Fruit fly (Drosophila melanogaster) whole organism, wandering third instar larva: Measurements from ENCODE around the gene Tlk.

Source experiments
- Abd-B ChIP-seq: fragments of >200 bp; optimal IDR thresholded peaks from 2 replicates; lab custom pipeline; 2017; ENCODE audit warnings: missing biosample characterization, missing genetic modification characterization
- CG32264 ChIP-seq: fragments of 200-800 bp; sonication (Bioruptor generic); optimal IDR thresholded peaks from 2 replicates; lab custom pipeline; 2016; ENCODE audit warnings: missing biosample characterization, missing genetic modification characterization
- CG9705 ChIP-seq: fragments of 200-800 bp; sonication (Bioruptor generic); optimal IDR thresholded peaks from 2 replicates; lab custom pipeline; 2018; ENCODE audit warnings: missing biosample characterization, mild to moderate bottlenecking, missing genetic modification characterization
- CrebA ChIP-seq: fragments of 200-800 bp; sonication (Bioruptor generic); optimal IDR thresholded peaks from 2 replicates; lab custom pipeline; 2016; ENCODE audit warnings: missing biosample characterization, mild to moderate bottlenecking, missing genetic modification characterization, borderline replicate concordance
- Dif ChIP-seq: fragments of 200-275, 200-300 bp; sonication (Bioruptor generic); optimal IDR thresholded peaks from 2 replicates; lab custom pipeline; 2018; ENCODE audit warnings: missing biosample characterization, missing genetic modification characterization; ENCODE audit not compliant: partially characterized antibody
- GATAd ChIP-seq: sonication (Bioruptor generic); optimal IDR thresholded peaks from 2 replicates; lab custom pipeline; 2016; ENCODE audit warnings: missing biosample characterization, missing genetic modification characterization
- HLH106 ChIP-seq: fragments of 200-800 bp; optimal IDR thresholded peaks from 3 replicates; lab custom pipeline; 2019; ENCODE audit warnings: missing biosample characterization, mild to moderate bottlenecking, missing genetic modification characterization, moderate library complexity
- Hnf4 ChIP-seq: fragments of 200-800 bp; sonication (Bioruptor generic); optimal IDR thresholded peaks from 2 replicates; lab custom pipeline; 2016; ENCODE audit warnings: missing biosample characterization, mild to moderate bottlenecking, missing genetic modification characterization
- Hr78 ChIP-seq: fragments of >200 bp; optimal IDR thresholded peaks from 2 replicates; lab custom pipeline; 2017; ENCODE audit warnings: missing biosample characterization, missing genetic modification characterization
- Hr83 ChIP-seq: fragments of 200-300 bp; sonication (Bioruptor generic); optimal IDR thresholded peaks from 2 replicates; lab custom pipeline; 2016; ENCODE audit warnings: missing biosample characterization, mild to moderate bottlenecking, missing genetic modification characterization, moderate library complexity; ENCODE audit not compliant: poor library complexity, severe bottlenecking
- Jra ChIP-seq: sonication (Bioruptor generic); optimal IDR thresholded peaks from 2 replicates; lab custom pipeline; 2016; ENCODE audit warnings: missing biosample characterization, missing genetic modification characterization
- Mio ChIP-seq: sonication (Bioruptor generic); optimal IDR thresholded peaks from 2 replicates; lab custom pipeline; 2016; ENCODE audit warnings: missing biosample characterization, missing genetic modification characterization
- Myc ChIP-seq: fragments of >200 bp; optimal IDR thresholded peaks from 2 replicates; lab custom pipeline; 2017
- N ChIP-seq: fragments of >200 bp; optimal IDR thresholded peaks from 2 replicates; lab custom pipeline; 2018; ENCODE audit warnings: missing biosample characterization, missing external identifiers, missing genetic modification characterization
- OdsH ChIP-seq: fragments of 200-800 bp; sonication (Bioruptor generic); optimal IDR thresholded peaks from 2 replicates; lab custom pipeline; 2016; ENCODE audit warnings: missing biosample characterization, mild to moderate bottlenecking, missing genetic modification characterization
- Rel ChIP-seq, 2 experiments: fragments of 200-800 bp; sonication (Bioruptor generic) in 1 of 2; optimal IDR thresholded peaks; 2 replicates in 1 of 2; 3 replicates in 1 of 2; lab custom pipeline; 2016 to 2019; ENCODE audit warnings: mild to moderate bottlenecking in 2 of 2, missing biosample characterization in 2 of 2, missing genetic modification characterization in 2 of 2, moderate library complexity in 1 of 2
- Sp1 ChIP-seq: fragments of 200-800 bp; sonication (Bioruptor generic); optimal IDR thresholded peaks from 3 replicates; lab custom pipeline; 2019; ENCODE audit warnings: missing biosample characterization, mild to moderate bottlenecking, missing genetic modification characterization, moderate library complexity
- Vsx2 ChIP-seq: fragments of 200-300, 225-300 bp; sonication (Bioruptor generic); optimal IDR thresholded peaks from 2 replicates; lab custom pipeline; 2018; ENCODE audit warnings: missing biosample characterization, missing genetic modification characterization; ENCODE audit not compliant: partially characterized antibody
- br ChIP-seq: fragments of 200-800 bp; sonication (Bioruptor generic); optimal IDR thresholded peaks from 2 replicates; lab custom pipeline; 2016; ENCODE audit warnings: missing biosample characterization, missing genetic modification characterization
- brk ChIP-seq: fragments of 200-800 bp; sonication (Bioruptor generic); optimal IDR thresholded peaks from 2 replicates; lab custom pipeline; 2016; ENCODE audit warnings: missing biosample characterization, mild to moderate bottlenecking, missing genetic modification characterization
- dl ChIP-seq, 2 experiments: fragments of 175-275, 200-275 bp in 1 of 2; fragments of 200-275 bp in 1 of 2; sonication (Bioruptor generic); optimal IDR thresholded peaks; lab custom pipeline; 2018; ENCODE audit warnings: mild to moderate bottlenecking in 2 of 2, missing biosample characterization in 2 of 2, missing genetic modification characterization in 2 of 2, moderate library complexity in 2 of 2; ENCODE audit not compliant: partially characterized antibody in 2 of 2, insufficient read depth in 1 of 2
- dmrt93B ChIP-seq: fragments of 200-800 bp; sonication (Bioruptor generic); optimal IDR thresholded peaks from 2 replicates; lab custom pipeline; 2018; ENCODE audit warnings: missing biosample characterization, mild to moderate bottlenecking, missing genetic modification characterization
- dsf ChIP-seq: sonication (Bioruptor generic); optimal IDR thresholded peaks from 2 replicates; lab custom pipeline; 2016; ENCODE audit warnings: missing biosample characterization, missing genetic modification characterization, borderline replicate concordance
- ey ChIP-seq: fragments of 200-800 bp; sonication (Bioruptor generic); optimal IDR thresholded peaks from 2 replicates; lab custom pipeline; 2016; ENCODE audit warnings: missing biosample characterization, missing genetic modification characterization
- foxo ChIP-seq, 2 experiments: fragments of 200-800 bp; sonication (Bioruptor generic); optimal IDR thresholded peaks; 2 replicates in 1 of 2; 3 replicates in 1 of 2; lab custom pipeline; 2016 to 2017; ENCODE audit warnings: missing biosample characterization in 2 of 2, missing genetic modification characterization in 2 of 2
- h ChIP-seq: fragments of 200-800 bp; sonication (Bioruptor generic); optimal IDR thresholded peaks from 3 replicates; lab custom pipeline; 2016; ENCODE audit warnings: missing biosample characterization, mild to moderate bottlenecking, missing genetic modification characterization
- jim ChIP-seq: fragments of 175-275, 200-325 bp; sonication (Bioruptor generic); optimal IDR thresholded peaks from 2 replicates; lab custom pipeline; 2016; ENCODE audit warnings: missing biosample characterization, mild to moderate bottlenecking, missing genetic modification characterization
- lola ChIP-seq: fragments of >200 bp; optimal IDR thresholded peaks from 2 replicates; lab custom pipeline; 2017; ENCODE audit warnings: missing biosample characterization, missing genetic modification characterization
- pan ChIP-seq: fragments of >200 bp; optimal IDR thresholded peaks from 2 replicates; lab custom pipeline; 2017
- psq ChIP-seq: fragments of 200-800 bp; sonication (Bioruptor generic); optimal IDR thresholded peaks from 3 replicates; lab custom pipeline; 2017; ENCODE audit warnings: missing biosample characterization, mild to moderate bottlenecking, missing genetic modification characterization, moderate library complexity
- rgr ChIP-seq: fragments of 200-800 bp; sonication (Bioruptor generic); optimal IDR thresholded peaks from 3 replicates; lab custom pipeline; 2016; ENCODE audit warnings: missing biosample characterization, mild to moderate bottlenecking, missing genetic modification characterization
- sage ChIP-seq: fragments of 200-800 bp; sonication (Bioruptor generic); optimal IDR thresholded peaks from 2 replicates; lab custom pipeline; 2016; ENCODE audit warnings: missing biosample characterization, mild to moderate bottlenecking, missing genetic modification characterization
- sv ChIP-seq: fragments of 200-800 bp; sonication (Bioruptor generic); optimal IDR thresholded peaks from 3 replicates; lab custom pipeline; 2016; ENCODE audit warnings: missing biosample characterization, missing genetic modification characterization
- tai ChIP-seq: sonication (Bioruptor generic); optimal IDR thresholded peaks from 2 replicates; lab custom pipeline; 2016; ENCODE audit warnings: missing biosample characterization, missing genetic modification characterization
- usp ChIP-seq: fragments of >200 bp; optimal IDR thresholded peaks from 2 replicates; lab custom pipeline; 2017; ENCODE audit warnings: missing biosample characterization, missing genetic modification characterization
- woc ChIP-seq: sonication (Bioruptor generic); optimal IDR thresholded peaks from 2 replicates; lab custom pipeline; 2016; ENCODE audit warnings: missing biosample characterization, mild to moderate bottlenecking, missing genetic modification characterization

Tlk gene

DNA sequence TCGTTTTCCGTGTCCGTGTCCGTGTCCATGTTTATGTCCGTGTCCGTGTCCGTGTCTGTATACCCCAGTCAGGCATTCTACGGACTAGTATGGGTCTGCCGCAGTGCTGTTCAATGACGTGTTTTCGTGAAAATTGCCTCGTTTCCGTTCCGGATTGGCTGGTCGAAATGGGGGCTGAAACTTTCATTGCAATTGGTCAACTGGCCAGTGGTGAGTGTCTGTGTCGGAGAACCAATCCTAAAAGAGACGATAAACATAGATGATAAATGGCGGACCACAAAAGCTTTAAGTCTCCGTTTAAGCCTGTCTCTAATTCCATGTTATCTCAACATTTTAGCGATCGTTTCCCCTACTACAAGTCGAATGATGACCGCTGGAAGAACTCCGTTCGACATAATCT lies 89.3 kb downstream of the Tlk start:
- no peak for TF ChIP-seq Rel (GFP tag; optimal IDR thresholded peaks at IDR 0.05; lab: Kevin White, UChicago)
- no peak for TF ChIP-seq Rel (tag; optimal IDR thresholded peaks at IDR 0.05; lab: Kevin White, UChicago)

DNA sequence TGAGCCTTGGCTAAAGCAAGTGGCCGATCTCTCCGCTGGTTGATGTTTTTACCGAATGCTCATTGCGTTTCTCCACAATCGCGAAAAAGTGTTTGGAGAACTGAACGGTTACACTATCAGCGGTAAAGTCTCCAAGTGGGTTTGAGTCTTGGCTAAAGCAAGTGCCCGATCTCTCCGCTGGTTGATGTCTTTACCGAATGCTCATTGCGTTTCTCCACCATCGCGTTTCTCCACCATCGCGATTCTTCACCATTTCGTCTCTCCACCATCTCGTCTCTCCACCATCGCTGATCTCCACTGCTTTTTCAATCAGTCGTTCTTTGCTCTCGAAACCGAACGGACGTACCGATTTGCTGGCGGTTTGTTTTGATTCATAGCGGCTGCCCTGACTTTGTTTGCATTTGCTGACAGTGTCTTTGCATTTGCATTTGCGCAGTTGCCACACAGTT lies 91.6 kb downstream of the Tlk start, which contains the start of gene ec:
ec (plus strand) TSS at position 359 of the 449 bp plus-strand sequence.
- TF ChIP-seq tai (GFP tag; lab: Kevin White, UChicago) (no peak), brk (GFP tag; lab: Kevin White, UChicago) (no peak), psq (peak; percentile 29), dsf (GFP tag; lab: Kevin White, UChicago) (no peak), Sp1 (GFP tag; lab: Kevin White, UChicago) (peak; percentile 10), Jra (no peak), Vsx2 (GFP tag; lab: Kevin White, UChicago) (peak; percentile 27), dmrt93B (GFP tag; lab: Kevin White, UChicago) (no peak), dl (GFP tag; optimal IDR thresholded peaks at IDR 0.05; lab: Kevin White, UChicago; ENCODE audit: insufficient read depth in 1 of 2, partially characterized antibody in 2 of 2) (peak in 1 of 2 experiments; percentile 23), rgr (GFP tag; lab: Kevin White, UChicago) (no peak), N (GFP tag; lab: Kevin White, UChicago) (no peak), Mio (no peak), Dif (GFP tag; lab: Kevin White, UChicago) (no peak), foxo (GFP tag; optimal IDR thresholded peaks at IDR 0.05; lab: Kevin White, UChicago) (no peak), h (GFP tag; lab: Kevin White, UChicago) (no peak), GATAd (no peak), HLH106 (tag; lab: Kevin White, UChicago) (no peak), CrebA (GFP tag; lab: Kevin White, UChicago) (no peak), lola (GFP tag; lab: Kevin White, UChicago) (no peak), sv (GFP tag; lab: Kevin White, UChicago) (peak; percentile 9), jim (no peak), OdsH (GFP tag; lab: Kevin White, UChicago) (no peak), Hnf4 (GFP tag; lab: Kevin White, UChicago) (peak; percentile 31), CG32264 (no peak), Abd-B (GFP tag; lab: Kevin White, UChicago) (no peak), usp (GFP tag; lab: Kevin White, UChicago) (no peak), Myc (lab: Kevin White, UChicago) (peak; percentile 90), sage (GFP tag; lab: Kevin White, UChicago) (no peak), woc (GFP tag; lab: Kevin White, UChicago) (no peak), ey (no peak)

DNA sequence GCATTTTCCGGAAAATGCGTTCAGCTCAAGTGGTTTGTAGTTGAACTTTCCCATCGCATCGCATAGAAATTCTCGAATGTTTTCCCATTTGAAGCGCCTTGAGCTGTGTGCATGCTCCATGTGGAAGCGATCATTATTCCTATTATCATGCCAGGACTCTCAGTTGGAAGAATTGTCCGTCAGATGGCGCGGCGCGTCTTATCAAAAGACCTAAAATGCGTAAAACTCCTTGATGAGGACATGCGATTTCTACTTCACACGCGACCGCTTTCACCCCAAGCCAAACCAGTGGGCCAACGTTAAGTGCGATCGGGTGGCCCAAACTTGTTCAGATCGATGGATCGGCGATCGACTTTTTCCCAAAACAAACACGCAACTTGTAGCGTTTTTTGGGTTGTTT lies 95.9 kb downstream of the Tlk start:
- TF ChIP-seq CG32264 (no peak), HLH106 (tag; lab: Kevin White, UChicago) (no peak), Hr78 (no peak), Hnf4 (GFP tag; lab: Kevin White, UChicago) (no peak), foxo (GFP tag; optimal IDR thresholded peaks at IDR 0.05; lab: Kevin White, UChicago) (no peak), Rel (GFP tag; optimal IDR thresholded peaks at IDR 0.05; lab: Kevin White, UChicago) (no peak), Rel (tag; optimal IDR thresholded peaks at IDR 0.05; lab: Kevin White, UChicago) (no peak), sv (GFP tag; lab: Kevin White, UChicago) (no peak), CrebA (GFP tag; lab: Kevin White, UChicago) (no peak), Mio (no peak), CG9705 (GFP tag; lab: Kevin White, UChicago) (no peak), Vsx2 (GFP tag; lab: Kevin White, UChicago) (no peak), psq (no peak), GATAd (no peak), jim (no peak)

DNA sequence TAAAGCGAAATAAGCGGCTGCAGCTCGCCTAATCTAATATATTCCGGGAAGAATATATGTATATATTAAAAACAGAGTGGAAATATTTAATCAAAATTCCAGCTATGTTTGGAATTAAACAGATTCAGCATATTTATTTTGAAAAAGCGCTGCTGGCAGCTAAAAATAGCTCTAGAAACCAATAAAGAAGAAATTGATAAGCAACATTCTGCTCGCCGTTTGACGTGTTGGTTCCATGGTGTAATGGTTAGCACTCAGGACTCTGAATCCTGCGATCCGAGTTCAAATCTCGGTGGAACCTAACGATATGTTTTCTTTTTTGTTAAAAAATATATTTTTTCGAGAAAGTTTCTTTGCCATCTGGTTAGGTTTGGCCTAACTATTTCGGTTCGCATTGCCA lies 99.7 kb downstream of the Tlk start:
- TF ChIP-seq Hr83 (GFP tag; lab: Kevin White, UChicago) = no peak
- no peak for TF ChIP-seq brk (GFP tag; lab: Kevin White, UChicago)
- TF ChIP-seq dl (GFP tag; optimal IDR thresholded peaks at IDR 0.05; lab: Kevin White, UChicago; ENCODE audit: insufficient read depth in 1 of 2, partially characterized antibody in 2 of 2) = no peak
- TF ChIP-seq tai (GFP tag; lab: Kevin White, UChicago) = no peak
- TF ChIP-seq foxo (GFP tag; optimal IDR thresholded peaks at IDR 0.05; lab: Kevin White, UChicago) = no peak
- no peak for TF ChIP-seq br
- TF ChIP-seq psq = no peak
- TF ChIP-seq Rel (GFP tag; optimal IDR thresholded peaks at IDR 0.05; lab: Kevin White, UChicago) = no peak
- no peak for TF ChIP-seq Rel (tag; optimal IDR thresholded peaks at IDR 0.05; lab: Kevin White, UChicago)
- TF ChIP-seq woc (GFP tag; lab: Kevin White, UChicago) = no peak
- TF ChIP-seq pan (lab: Kevin White, UChicago) = no peak
- no peak for TF ChIP-seq Vsx2 (GFP tag; lab: Kevin White, UChicago)
- no peak for TF ChIP-seq CG32264
- TF ChIP-seq dsf (GFP tag; lab: Kevin White, UChicago) = no peak
- TF ChIP-seq Myc (lab: Kevin White, UChicago) = no peak
